Fruit fly (Drosophila melanogaster): ENCODE results near the gene CG31869.

The CG31869 gene

DNA sequence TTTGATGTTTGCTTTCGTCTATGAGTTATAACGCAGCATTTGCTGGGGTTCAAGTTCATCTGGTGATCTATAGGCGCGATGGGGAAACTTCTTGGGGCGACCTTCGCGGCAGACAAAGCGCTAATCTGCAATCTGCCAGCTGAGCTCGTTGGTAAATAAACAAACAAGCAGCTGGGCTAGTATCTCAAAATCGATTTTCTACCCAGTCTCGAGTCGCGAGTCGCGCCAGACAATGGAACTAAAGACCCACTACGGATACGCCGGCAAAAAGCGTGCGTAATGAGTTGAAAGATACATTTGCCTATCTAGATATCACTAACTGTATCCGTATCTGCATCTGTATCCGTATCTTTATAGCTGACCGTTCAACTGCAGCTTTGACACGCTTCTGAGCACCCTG is 47.3 kb downstream of the CG31869 start (continued):
- TF ChIP-seq CG7963 (GFP tag; IDR thresholded peaks at IDR 0.05; ENCODE audit: partially characterized antibody) (no peak), ERR (GFP tag; optimal IDR thresholded peaks at IDR 0.05) (no peak), Med (GFP tag) (no peak), CG4617 (GFP tag; optimal IDR thresholded peaks at IDR 0.05; ENCODE audit: borderline replicate concordance) (no peak), CG11723 (GFP tag; optimal IDR thresholded peaks at IDR 0.05) (no peak), kah (GFP tag; optimal IDR thresholded peaks at IDR 0.05) (no peak), CG12744 (GFP tag; optimal IDR thresholded peaks at IDR 0.05) (no peak), CG9727 (GFP tag; optimal IDR thresholded peaks at IDR 0.05) (no peak), Lpt (GFP tag; optimal IDR thresholded peaks at IDR 0.05) (no peak), CG18619 (GFP tag; optimal IDR thresholded peaks at IDR 0.05) (no peak), Antp (GFP tag; optimal IDR thresholded peaks at IDR 0.05) (no peak), maf-S (GFP tag; optimal IDR thresholded peaks at IDR 0.05) (no peak), CG3726 (GFP tag; IDR thresholded peaks at IDR 0.05) (no peak), MTF-1 (GFP tag; optimal IDR thresholded peaks at IDR 0.05; ENCODE audit: borderline replicate concordance) (no peak), CG31224 (GFP tag; IDR thresholded peaks at IDR 0.05) (no peak), CG10654 (GFP tag; optimal IDR thresholded peaks at IDR 0.05) (no peak), Dp (GFP tag; optimal IDR thresholded peaks at IDR 0.05) (no peak), CG12155 (GFP tag; optimal IDR thresholded peaks at IDR 0.05) (no peak), CG10959 (GFP tag; IDR thresholded peaks at IDR 0.05) (no peak), run (tag; optimal IDR thresholded peaks at IDR 0.05) (no peak), CG2120 (GFP tag; optimal IDR thresholded peaks at IDR 0.05) (no peak), CG6791 (GFP tag; IDR thresholded peaks at IDR 0.05; ENCODE audit: partially characterized antibody) (no peak), CG30431 (GFP tag; optimal IDR thresholded peaks at IDR 0.05) (no peak), CoRest (tag; optimal IDR thresholded peaks at IDR 0.05) (no peak), chinmo (GFP tag; IDR thresholded peaks at IDR 0.05; ENCODE audit: partially characterized antibody) (0 out of 4 replicates have a peak, but pooled peaks have one; percentile 50), z (GFP tag; IDR thresholded peaks at IDR 0.05) (no peak), CG33213 (GFP tag; optimal IDR thresholded peaks at IDR 0.05) (no peak), fd64A (GFP tag; optimal IDR thresholded peaks at IDR 0.05) (no peak), NC2β (GFP tag; optimal IDR thresholded peaks at IDR 0.05) (no peak), E2f1 (GFP tag; IDR thresholded peaks at IDR 0.05) (no peak), ftz-f1 (GFP tag; optimal IDR thresholded peaks at IDR 0.05) (peak; percentile 29), HHEX (GFP tag; optimal IDR thresholded peaks at IDR 0.05) (no peak), jing (GFP tag; optimal IDR thresholded peaks at IDR 0.05) (no peak), h (optimal IDR thresholded peaks at IDR 0.05) (no peak)

DNA sequence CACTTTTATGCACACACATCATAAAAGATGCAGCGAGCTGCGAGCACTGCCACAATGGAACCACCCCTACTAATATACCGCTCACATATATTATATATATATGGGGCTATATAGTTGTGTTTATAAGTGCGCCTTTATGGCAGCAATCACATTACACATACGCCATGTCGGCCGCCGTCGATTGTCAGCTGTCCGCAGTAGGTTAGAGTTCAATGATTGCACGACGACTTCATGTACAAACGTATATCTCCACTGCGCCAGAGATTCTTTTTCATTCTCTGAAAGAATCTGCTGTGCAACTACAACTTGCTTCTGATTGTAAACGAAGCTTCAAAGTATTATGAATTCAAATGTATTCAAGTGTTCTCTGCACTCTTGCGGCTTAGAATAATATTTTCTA is 48.2 kb downstream of the CG31869 start:
- TF ChIP-seq CG8765 (GFP tag; IDR thresholded peaks at IDR 0.05): no peak
- TF ChIP-seq CG7372 (GFP tag; IDR thresholded peaks at IDR 0.05): peak; percentile 18; the same call in 1 of the 2 replicates
- TF ChIP-seq CG4707 (GFP tag; optimal IDR thresholded peaks at IDR 0.05): no peak

dm6 chr2L:10751879-10752620 is 48.9 kb downstream of the CG31869 start:
- TF ChIP-seq tin (GFP tag; optimal IDR thresholded peaks at IDR 0.05) (peak; percentile 79), Side (GFP tag; optimal IDR thresholded peaks at IDR 0.05) (peak; percentile 91), CG12219 (GFP tag; optimal IDR thresholded peaks at IDR 0.05) (peak; percentile 79), usp (GFP tag; optimal IDR thresholded peaks at IDR 0.05) (no peak), pb (GFP tag; optimal IDR thresholded peaks at IDR 0.05) (peak; percentile 72), ro (GFP tag; IDR thresholded peaks at IDR 0.05) (peak; percentile 76; the same call in 1 of the 2 replicates), CG14965 (GFP tag; optimal IDR thresholded peaks at IDR 0.05; ENCODE audit: borderline replicate concordance) (peak; percentile 88), CG12104 (GFP tag; optimal IDR thresholded peaks at IDR 0.05) (peak; percentile 92), Sox102F (GFP tag; optimal IDR thresholded peaks at IDR 0.05) (peak; percentile 86), wor (GFP tag; IDR thresholded peaks at IDR 0.05) (no peak), kah (GFP tag; optimal IDR thresholded peaks at IDR 0.05) (peak; percentile 68), Rx (GFP tag; IDR thresholded peaks at IDR 0.05) (peak; percentile 73), CG11504 (tag; optimal IDR thresholded peaks at IDR 0.05) (peak; percentile 78), CG11093 (GFP tag; IDR thresholded peaks at IDR 0.05) (peak; percentile 84), CG1647 (GFP tag; optimal IDR thresholded peaks at IDR 0.05) (peak; percentile 86)
